Worm (Caenorhabditis elegans): ENCODE measurements around the gene far-1.

DNA sequence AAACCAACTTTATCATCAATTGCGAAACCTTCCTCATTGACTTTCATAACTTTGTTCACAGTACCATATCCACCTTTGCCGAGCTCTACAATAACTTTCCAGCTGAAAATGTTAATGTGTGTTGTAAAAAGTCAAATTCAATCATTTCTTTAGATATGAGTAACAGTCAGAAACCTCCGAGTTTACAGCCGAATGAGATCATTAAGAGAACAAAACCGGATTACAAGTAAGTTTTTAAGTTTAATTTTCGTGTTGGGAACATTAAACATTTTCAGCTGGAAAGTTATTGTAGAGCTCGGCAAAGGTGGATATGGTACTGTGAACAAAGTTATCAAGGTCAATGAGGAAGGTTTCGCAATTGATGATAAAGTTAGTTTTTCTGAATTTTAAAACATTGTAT lies 20.2 kb upstream of the far-1 start, which contains the start of gene ZK507.1:
- TF ChIP-seq ama-1 (optimal IDR thresholded peaks at IDR 0.05) (no peak), nhr-11 (tag; optimal IDR thresholded peaks at IDR 0.05) (no peak), zfp-3 (GFP tag; conservative IDR thresholded peaks at IDR 0.05) (no peak), ceh-82 (tag; optimal IDR thresholded peaks at IDR 0.05) (no peak)

Measured in whole organism, L4 larva.